Fruit fly (Drosophila melanogaster): ENCODE results near the gene CG2124.

- TF ChIP-seq toe (GFP tag; optimal IDR thresholded peaks at IDR 0.05) = no peak
- no peak for TF ChIP-seq kay (GFP tag; ENCODE audit: borderline replicate concordance)
- TF ChIP-seq CG5204 (GFP tag; optimal IDR thresholded peaks at IDR 0.05) = no peak
- TF ChIP-seq pad (GFP tag; optimal IDR thresholded peaks at IDR 0.05) = no peak
- TF ChIP-seq CG12768 (GFP tag; optimal IDR thresholded peaks at IDR 0.05) = no peak
- TF ChIP-seq Clk (GFP tag; optimal IDR thresholded peaks at IDR 0.05) = no peak
- TF ChIP-seq Mnt (GFP tag; optimal IDR thresholded peaks at IDR 0.05) = no peak
- TF ChIP-seq CG1620 (GFP tag; optimal IDR thresholded peaks at IDR 0.05) = no peak
- no peak for TF ChIP-seq tj (GFP tag; optimal IDR thresholded peaks at IDR 0.05)
- no peak for TF ChIP-seq ovo (GFP tag; optimal IDR thresholded peaks at IDR 0.05)
These were observed 22.6 kb downstream of the CG2124 start for dm6 chrX:10618491-10618890.

Data from whole organism, adult.